Fruit fly (Drosophila melanogaster) whole organism, adult: Measurements from ENCODE around the gene Trf4.
A peak's percentile ranks its signal among the peaks of the same experiment; 100 is the strongest.

ENCODE experiments used
- CG14711 ChIP-seq: fragments of 200-800 bp; sonication (Bioruptor generic); optimal IDR thresholded peaks from 2 replicates; lab custom pipeline; 2018; ENCODE audit warnings: missing biosample characterization, mild to moderate bottlenecking, missing genetic modification characterization, moderate library complexity
- CG7045 ChIP-seq: fragments of 200-800 bp; sonication (Bioruptor generic); optimal IDR thresholded peaks from 2 replicates; lab custom pipeline; 2017; ENCODE audit warnings: missing biosample characterization, mild to moderate bottlenecking, missing genetic modification characterization
- Clk ChIP-seq: fragments of 200-800 bp; sonication (Bioruptor generic); optimal IDR thresholded peaks from 2 replicates; lab custom pipeline; 2017; ENCODE audit warnings: missing biosample characterization, missing genetic modification characterization
- Hr96 ChIP-seq: fragments of 200-800 bp; sonication (Bioruptor generic); optimal IDR thresholded peaks from 2 replicates; lab custom pipeline; 2016; ENCODE audit warnings: missing biosample characterization, missing genetic modification characterization
- pad ChIP-seq: fragments of 200-800 bp; sonication (Bioruptor generic); optimal IDR thresholded peaks from 3 replicates; lab custom pipeline; 2017; ENCODE audit warnings: missing biosample characterization, missing genetic modification characterization, mild to moderate bottlenecking, moderate library complexity, missing genetic modification reagents
- tj ChIP-seq: fragments of 200-800 bp; sonication (Bioruptor generic); optimal IDR thresholded peaks from 3 replicates; lab custom pipeline; 2017; ENCODE audit warnings: missing biosample characterization, mild to moderate bottlenecking, missing genetic modification characterization, moderate library complexity

The Trf4 gene

dm6 chr2L:2677553-2677952, 12.7 kb downstream of the Trf4 start, which contains the start of gene Tmtc1:
Gene Tmtc1, plus strand, starts transcription at chr2L:2677734.
- TF ChIP-seq pad (GFP tag; lab: Kevin White, UChicago) (peak; percentile 15), CG14711 (tag; lab: Kevin White, UChicago) (no peak)

- TF ChIP-seq CG14711 (tag; lab: Kevin White, UChicago) (no peak), CG7045 (GFP tag; lab: Kevin White, UChicago) (no peak), tj (no peak), Hr96 (GFP tag; lab: Kevin White, UChicago) (no peak), Clk (no peak)
Measured at dm6 chr2L:2696337-2696736, 31.5 kb downstream of the Trf4 start, which contains the start of gene Trf5. Gene Trf5, minus strand, starts transcription at chr2L:2696437.
